Worm (Caenorhabditis elegans) whole organism, dauer: ENCODE results near the gene T16A1.4.

Experiments
- unc-62 ChIP-seq: sonication (generic microtip); optimal IDR thresholded peaks from 2 replicates; lab custom pipeline; 2017; ENCODE audit warnings: missing biosample characterization, missing genetic modification reagents, missing genetic modification characterization

Gene T16A1.4

ce11 chrII:2080425-2080824, 932 bp upstream of the T16A1.4 start, which contains the start of gene F07E5.9:
F07E5.9 (minus strand) TSS chrII:2080525.
- TF ChIP-seq unc-62 (GFP tag; lab: Kevin White, UChicago) = no peak

DNA sequence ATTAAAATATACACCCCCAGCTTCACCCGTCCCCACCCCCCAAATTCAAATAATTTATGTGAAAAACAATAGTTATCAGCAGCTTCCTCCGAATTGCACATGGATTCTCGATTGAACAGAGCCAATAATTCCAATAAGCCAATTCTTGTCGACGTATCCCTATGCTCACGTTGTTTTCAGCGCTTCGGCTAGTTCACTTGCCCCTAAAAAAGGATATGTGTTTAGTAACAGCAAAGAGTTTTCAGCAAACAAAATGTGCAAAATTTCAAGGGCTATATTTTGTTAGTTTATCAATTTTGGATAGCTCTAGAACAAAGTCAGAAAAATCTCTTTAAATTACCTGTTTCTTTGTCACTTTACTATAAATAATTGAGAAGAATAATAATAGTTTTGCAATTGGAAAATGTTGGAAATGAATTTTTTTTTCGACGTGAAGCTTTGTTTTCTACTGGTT, 2.4 kb downstream of the T16A1.4 start, which contains the start of the genes T16A1.5 and fbxc-49:
TSS of gene T16A1.5 (minus strand) at position 101 of the 454 bp plus-strand sequence.
TSS of gene fbxc-49 (plus strand) at position 404 of the 454 bp plus-strand sequence.
- no peak for TF ChIP-seq unc-62 (GFP tag; lab: Kevin White, UChicago)

- no peak for TF ChIP-seq unc-62 (GFP tag; lab: Kevin White, UChicago)
Measured at ce11 chrII:2087206-2087605, 5.8 kb downstream of the T16A1.4 start.

- no peak for TF ChIP-seq unc-62 (GFP tag; lab: Kevin White, UChicago)
Measured at ce11 chrII:2090605-2091004, 9.2 kb downstream of the T16A1.4 start, which contains the start of gene trpl-5. trpl-5 (minus strand) TSS chrII:2090636.

- TF ChIP-seq unc-62 (GFP tag; lab: Kevin White, UChicago) = no peak
Measured at ce11 chrII:2091972-2092371, 10.6 kb downstream of the T16A1.4 start, which contains the start of gene T16A1.10. T16A1.10 (minus strand) TSS chrII:2092094.

DNA sequence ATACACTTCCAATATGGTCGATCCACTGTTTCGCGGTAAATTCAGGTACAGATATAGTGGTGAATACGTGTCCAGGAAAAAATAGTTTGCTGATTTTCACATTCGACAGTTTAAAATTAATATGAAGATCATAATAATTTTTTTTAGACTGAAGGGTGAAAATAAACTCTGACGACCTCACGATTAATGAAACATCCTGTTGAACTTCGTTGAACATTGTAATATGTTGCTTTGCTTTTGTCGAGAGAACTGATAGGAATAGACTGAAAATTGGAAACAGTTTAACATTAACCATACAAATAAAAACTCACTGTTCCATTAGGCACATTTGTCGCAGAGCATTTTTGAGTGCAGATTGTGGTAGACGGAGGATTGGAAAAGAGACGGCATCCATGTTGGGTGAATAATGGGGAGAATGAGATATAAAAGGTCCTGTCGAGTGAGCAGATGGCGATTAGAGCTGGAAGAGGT, 12.1 kb downstream of the T16A1.4 start, which contains the start of gene fbxb-37:
TSS of gene fbxb-37 (minus strand) at position 421 of the 471 bp plus-strand sequence.
- no peak for TF ChIP-seq unc-62 (GFP tag; lab: Kevin White, UChicago)

DNA sequence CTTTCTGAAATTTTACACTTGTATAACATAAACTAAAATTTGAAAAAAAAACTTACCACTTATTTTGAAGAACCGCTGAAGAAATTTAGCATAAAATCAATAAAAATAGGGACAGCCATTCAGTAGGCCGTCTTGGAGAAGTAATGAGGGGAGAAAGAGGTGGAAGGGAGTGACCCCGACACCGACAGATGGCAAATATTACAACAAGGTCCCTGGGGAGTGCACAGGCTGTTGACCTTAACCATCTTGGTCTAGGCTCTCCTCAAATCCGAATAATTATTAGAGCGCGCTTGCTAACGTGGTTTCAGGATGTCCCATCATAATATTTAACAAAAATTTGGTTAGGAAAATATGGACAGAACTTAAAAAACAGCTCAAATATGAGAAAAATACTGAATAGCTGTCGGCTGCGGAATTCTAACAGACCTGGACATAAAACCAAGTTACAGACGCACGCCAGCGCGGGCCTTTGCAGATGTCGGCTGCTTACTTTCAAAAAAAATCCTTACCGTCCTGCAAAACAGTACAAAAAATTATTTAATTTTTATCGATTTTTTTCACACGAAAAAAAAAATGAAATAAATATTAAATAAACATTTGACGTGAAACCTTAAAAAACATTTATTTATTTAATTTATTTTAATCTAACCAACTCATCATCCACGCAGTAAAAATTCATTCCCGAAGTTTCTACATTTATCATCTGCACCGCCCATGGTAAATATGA, 13.7 kb downstream of the T16A1.4 start, which contains the start of gene T16A1.2:
TSS of gene T16A1.2 (plus strand) at position 677 of the 727 bp plus-strand sequence.
- no peak for TF ChIP-seq unc-62 (GFP tag; lab: Kevin White, UChicago)

- no peak for TF ChIP-seq unc-62 (GFP tag; lab: Kevin White, UChicago)
Measured at ce11 chrII:2099139-2099976, 18.0 kb downstream of the T16A1.4 start, which contains the start of gene math-42. math-42 (plus strand) TSS chrII:2099926.

- TF ChIP-seq unc-62 (GFP tag; lab: Kevin White, UChicago) = no peak
Measured at ce11 chrII:2108295-2108694, 26.9 kb downstream of the T16A1.4 start, which contains the start of gene R52.4. R52.4 (minus strand) TSS chrII:2108395.

- no peak for TF ChIP-seq unc-62 (GFP tag; lab: Kevin White, UChicago)
Measured at ce11 chrII:2109943-2110342, 28.6 kb downstream of the T16A1.4 start, which contains the start of gene R52.5. R52.5 (minus strand) TSS chrII:2110043.

ce11 chrII:2112948-2113347, 31.6 kb downstream of the T16A1.4 start, which contains the start of gene R52.6:
R52.6 (minus strand) TSS chrII:2113048.
- no peak for TF ChIP-seq unc-62 (GFP tag; lab: Kevin White, UChicago)

- no peak for TF ChIP-seq unc-62 (GFP tag; lab: Kevin White, UChicago)
Measured at ce11 chrII:2114488-2114887, 33.1 kb downstream of the T16A1.4 start.

- TF ChIP-seq unc-62 (GFP tag; lab: Kevin White, UChicago) = no peak
Measured at ce11 chrII:2116794-2117193, 35.4 kb downstream of the T16A1.4 start, which contains the start of gene srh-195. srh-195 (minus strand) TSS chrII:2116894.

DNA sequence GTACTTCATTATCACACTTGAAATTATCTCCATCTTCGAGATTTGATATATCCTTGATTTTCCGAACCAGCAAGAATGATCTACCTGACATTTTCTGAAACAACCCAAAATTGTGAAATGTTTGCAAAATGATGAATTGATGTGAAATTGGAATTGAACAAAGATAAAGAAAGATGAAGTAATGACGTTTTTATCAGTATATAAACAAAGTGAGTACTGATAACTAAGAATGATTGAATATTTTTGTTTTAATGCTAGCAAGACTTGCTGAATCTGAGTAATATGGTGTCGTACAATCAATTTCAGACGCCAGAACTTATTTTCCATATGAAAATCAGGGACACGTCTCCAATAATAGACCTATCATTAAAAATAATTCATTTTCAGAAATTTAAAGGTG, 40.7 kb downstream of the T16A1.4 start, which contains the start of gene math-37:
TSS of gene math-37 (minus strand) at position 101 of the 400 bp plus-strand sequence.
- no peak for TF ChIP-seq unc-62 (GFP tag; lab: Kevin White, UChicago)

ce11 chrII:2122762-2123161, 41.4 kb downstream of the T16A1.4 start:
- no peak for TF ChIP-seq unc-62 (GFP tag; lab: Kevin White, UChicago)
